Worm (Caenorhabditis elegans) whole organism, young adult: Measurements from ENCODE around the gene F25F2.1.

Experiments used
- B0336.3 ChIP-seq: fragments of 200-800 bp; sonication (Bioruptor generic); IDR thresholded peaks from 2 replicates; pipeline ENCODE4 v1.3.6; 2022; ENCODE audit warnings: missing genetic modification characterization, missing compliant biosample characterization
- D2030.7 ChIP-seq: fragments of 200-800 bp; sonication (Bioruptor generic); IDR thresholded peaks from 2 replicates; pipeline ENCODE4 v1.3.6; 2022; ENCODE audit warnings: missing genetic modification reagents, missing genetic modification characterization, missing compliant biosample characterization
- F49E8.2 ChIP-seq: sonication (generic microtip); optimal IDR thresholded peaks from 3 replicates; lab custom pipeline; 2017; ENCODE audit warnings: missing genetic modification characterization, mild to moderate bottlenecking, missing compliant biosample characterization, antibody characterized with exemption, moderate library complexity; ENCODE audit not compliant: insufficient read depth
- F52B5.7 ChIP-seq: sonication (generic microtip); optimal IDR thresholded peaks from 2 replicates; lab custom pipeline; 2016; ENCODE audit warnings: mild to moderate bottlenecking, missing genetic modification characterization, missing compliant biosample characterization
- F55B11.4 ChIP-seq: sonication (generic microtip); optimal IDR thresholded peaks from 2 replicates; lab custom pipeline; 2016; ENCODE audit warnings: missing compliant biosample characterization, missing genetic modification characterization, borderline replicate concordance; ENCODE audit not compliant: insufficient read depth
- K12H6.12 ChIP-seq: fragments of 200-800 bp; sonication (Bioruptor generic); optimal IDR thresholded peaks from 2 replicates; lab custom pipeline; 2018; ENCODE audit warnings: mild to moderate bottlenecking, missing genetic modification characterization, missing compliant biosample characterization
- Y53F4B.3 ChIP-seq: fragments of 200-800 bp; sonication (Bioruptor generic); IDR thresholded peaks from 2 replicates; pipeline ENCODE4 v1.3.6; 2022; ENCODE audit warnings: missing genetic modification reagents, missing genetic modification characterization, missing compliant biosample characterization
- Y53G8AR.9 ChIP-seq: fragments of 200-800 bp; sonication (Bioruptor generic); conservative IDR thresholded peaks from 2 replicates; pipeline ENCODE4 v1.3.6; 2022; ENCODE audit warnings: missing genetic modification reagents, missing genetic modification characterization, missing compliant biosample characterization
- Y79H2A.3 ChIP-seq: fragments of 200-800 bp; sonication (Bioruptor generic); conservative IDR thresholded peaks from 2 replicates; pipeline ENCODE4 v1.3.6; 2022; ENCODE audit warnings: missing genetic modification reagents, missing genetic modification characterization, missing compliant biosample characterization
- Y95B8A.8 ChIP-seq: fragments of 200-800 bp; sonication (Bioruptor generic); IDR thresholded peaks from 2 replicates; pipeline ENCODE4 v1.3.6; 2022; ENCODE audit warnings: missing genetic modification reagents, missing genetic modification characterization, missing compliant biosample characterization
- ZK185.1 ChIP-seq: sonication (generic microtip); optimal IDR thresholded peaks from 2 replicates; lab custom pipeline; 2016; ENCODE audit warnings: mild to moderate bottlenecking, missing genetic modification characterization, missing compliant biosample characterization; ENCODE audit not compliant: poor library complexity, severe bottlenecking
- ama-1 ChIP-seq, 3 experiments: fragments of 150-350 bp in 1 of 3; sonication (generic microtip) in 2 of 3; optimal IDR thresholded peaks; 2 replicates each; lab custom pipeline; 2014 to 2018; ENCODE audit warnings: missing biosample characterization in 2 of 3, missing genetic modification characterization in 2 of 3, missing genetic modification reagents in 2 of 3
- atf-7 ChIP-seq: sonication (generic microtip); optimal IDR thresholded peaks from 2 replicates; lab custom pipeline; 2017; ENCODE audit warnings: mild to moderate bottlenecking, missing genetic modification characterization, missing compliant biosample characterization
- athp-1 ChIP-seq: sonication (generic microtip); optimal IDR thresholded peaks from 2 replicates; lab custom pipeline; 2017; ENCODE audit warnings: mild to moderate bottlenecking, missing genetic modification characterization, missing compliant biosample characterization
- attf-5 ChIP-seq: fragments of 200-800 bp; sonication (Bioruptor generic); optimal IDR thresholded peaks from 2 replicates; lab custom pipeline; 2018; ENCODE audit warnings: mild to moderate bottlenecking, missing genetic modification characterization, missing compliant biosample characterization
- attf-6 ChIP-seq: fragments of 200-800 bp; sonication (Bioruptor generic); IDR thresholded peaks from 2 replicates; pipeline ENCODE4 v1.3.6; 2022; ENCODE audit warnings: missing genetic modification reagents, missing genetic modification characterization, missing compliant biosample characterization
- bed-1 ChIP-seq: fragments of 200-800 bp; sonication (Bioruptor generic); IDR thresholded peaks from 2 replicates; pipeline ENCODE4 v1.3.6; 2022; ENCODE audit warnings: missing genetic modification reagents, missing genetic modification characterization, missing compliant biosample characterization
- bed-2 ChIP-seq: fragments of 200-800 bp; sonication (Bioruptor generic); IDR thresholded peaks from 2 replicates; pipeline ENCODE4 v1.3.6; 2022; ENCODE audit warnings: missing genetic modification reagents, missing genetic modification characterization, missing compliant biosample characterization
- cebp-2 ChIP-seq: fragments of 200-800 bp; sonication (Bioruptor generic); IDR thresholded peaks from 2 replicates; pipeline ENCODE4 v1.3.6; 2022; ENCODE audit warnings: missing genetic modification characterization, missing compliant biosample characterization
- ceh-100 ChIP-seq: fragments of 200-800 bp; sonication (Bioruptor generic); IDR thresholded peaks from 2 replicates; pipeline ENCODE4 v1.3.6; 2022; ENCODE audit warnings: missing genetic modification reagents, missing genetic modification characterization, missing compliant biosample characterization
- ceh-58 ChIP-seq: fragments of 200-800 bp; sonication (Bioruptor generic); IDR thresholded peaks from 2 replicates; pipeline ENCODE4 v1.3.6; 2022; ENCODE audit warnings: missing genetic modification characterization, missing compliant biosample characterization
- ceh-91 ChIP-seq: fragments of 200-800 bp; sonication (Bioruptor generic); IDR thresholded peaks from 2 replicates; pipeline ENCODE4 v1.3.6; 2022; ENCODE audit warnings: missing genetic modification reagents, missing genetic modification characterization, missing compliant biosample characterization
- chd-7 ChIP-seq: sonication (generic microtip); optimal IDR thresholded peaks from 2 replicates; lab custom pipeline; 2016; ENCODE audit warnings: mild to moderate bottlenecking, missing genetic modification characterization, moderate library complexity, missing compliant biosample characterization
- dpl-1 ChIP-seq: fragments of 150-350 bp; optimal IDR thresholded peaks from 2 replicates; lab custom pipeline; 2014; ENCODE audit warnings: missing biosample characterization, missing genetic modification reagents, missing genetic modification characterization
- ekl-4 ChIP-seq: fragments of 200-800 bp; sonication (Bioruptor generic); IDR thresholded peaks from 2 replicates; pipeline ENCODE4 v1.3.6; 2022; ENCODE audit warnings: missing genetic modification reagents, missing genetic modification characterization, missing compliant biosample characterization
- ets-4 ChIP-seq: fragments of 200-800 bp; sonication (Bioruptor generic); optimal IDR thresholded peaks from 2 replicates; lab custom pipeline; 2018; ENCODE audit warnings: mild to moderate bottlenecking, missing genetic modification characterization, missing compliant biosample characterization
- gei-17 ChIP-seq: fragments of 200-800 bp; sonication (Bioruptor generic); optimal IDR thresholded peaks from 2 replicates; lab custom pipeline; 2018; ENCODE audit warnings: mild to moderate bottlenecking, missing genetic modification characterization, missing compliant biosample characterization
- hlh-12 ChIP-seq: sonication (generic microtip); optimal IDR thresholded peaks from 2 replicates; lab custom pipeline; 2016; ENCODE audit warnings: missing genetic modification characterization, missing compliant biosample characterization
- hmg-1.2 ChIP-seq: fragments of 200-800 bp; sonication (Bioruptor generic); IDR thresholded peaks from 2 replicates; pipeline ENCODE4 v1.3.6; 2022; ENCODE audit warnings: missing genetic modification reagents, missing genetic modification characterization, missing compliant biosample characterization
- hsf-1 ChIP-seq: fragments of 200-800 bp; sonication (Bioruptor generic); IDR thresholded peaks from 2 replicates; pipeline ENCODE4 v1.3.6; 2022; ENCODE audit warnings: missing genetic modification reagents, missing genetic modification characterization, missing compliant biosample characterization
- lin-40 ChIP-seq: sonication (generic microtip); optimal IDR thresholded peaks from 2 replicates; lab custom pipeline; 2016; ENCODE audit warnings: missing genetic modification characterization, mild to moderate bottlenecking, missing compliant biosample characterization, missing genotype, missing genetic modification reagents
- madf-3 ChIP-seq: fragments of 200-800 bp; sonication (Bioruptor generic); IDR thresholded peaks from 2 replicates; pipeline ENCODE4 v1.3.6; 2022; ENCODE audit warnings: missing genetic modification reagents, missing genetic modification characterization, missing compliant biosample characterization
- madf-6 ChIP-seq: fragments of 200-800 bp; sonication (Bioruptor generic); IDR thresholded peaks from 2 replicates; pipeline ENCODE4 v1.3.6; 2022; ENCODE audit warnings: missing genetic modification reagents, missing genetic modification characterization, missing compliant biosample characterization
- mcd-1 ChIP-seq: fragments of 200-800 bp; sonication (Bioruptor generic); IDR thresholded peaks from 2 replicates; pipeline ENCODE4 v1.3.6; 2022; ENCODE audit warnings: missing genetic modification reagents, missing genetic modification characterization, missing compliant biosample characterization
- mes-4 ChIP-seq: sonication (generic microtip); optimal IDR thresholded peaks from 2 replicates; lab custom pipeline; 2016; ENCODE audit warnings: missing genotype, missing genetic modification characterization, missing compliant biosample characterization
- nfyb-1 ChIP-seq: fragments of 200-800 bp; sonication (Bioruptor generic); IDR thresholded peaks from 2 replicates; pipeline ENCODE4 v1.3.6; 2022; ENCODE audit warnings: missing genetic modification reagents, missing genetic modification characterization, missing compliant biosample characterization
- nhr-80 ChIP-seq: sonication (generic microtip); optimal IDR thresholded peaks from 2 replicates; lab custom pipeline; 2016; ENCODE audit warnings: missing genetic modification characterization, missing compliant biosample characterization
- pbrm-1 ChIP-seq: fragments of 200-800 bp; sonication (Bioruptor generic); IDR thresholded peaks from 2 replicates; pipeline ENCODE4 v1.3.6; 2022; ENCODE audit warnings: missing genetic modification reagents, missing genetic modification characterization, missing compliant biosample characterization
- rcor-1 ChIP-seq: fragments of 200-800 bp; sonication (Bioruptor generic); IDR thresholded peaks from 2 replicates; pipeline ENCODE4 v1.3.6; 2022; ENCODE audit warnings: missing genetic modification reagents, missing genetic modification characterization, missing compliant biosample characterization
- rec-8 ChIP-seq, 2 experiments: sonication (generic microtip); optimal IDR thresholded peaks; 2 replicates each; lab custom pipeline; 2016; ENCODE audit warnings: mild to moderate bottlenecking in 2 of 2, missing genetic modification characterization in 2 of 2, missing genetic modification reagents in 2 of 2, missing genotype in 2 of 2, missing biosample characterization in 1 of 2, missing compliant biosample characterization in 1 of 2, moderate library complexity in 1 of 2
- sea-2 ChIP-seq: fragments of 200-800 bp; sonication (Bioruptor generic); IDR thresholded peaks from 2 replicates; pipeline ENCODE4 v1.3.6; 2022; ENCODE audit warnings: missing genetic modification characterization, missing compliant biosample characterization
- snpc-1.3 ChIP-seq: sonication (generic microtip); optimal IDR thresholded peaks from 2 replicates; lab custom pipeline; 2017; ENCODE audit warnings: missing genetic modification characterization, mild to moderate bottlenecking, missing compliant biosample characterization, antibody characterized with exemption, moderate library complexity, missing genotype, missing genetic modification reagents; ENCODE audit not compliant: insufficient read depth
- somi-1 ChIP-seq: fragments of 200-800 bp; sonication (Bioruptor generic); optimal IDR thresholded peaks from 2 replicates; lab custom pipeline; 2018; ENCODE audit warnings: mild to moderate bottlenecking, missing genetic modification characterization, missing compliant biosample characterization
- tlf-1 ChIP-seq: fragments of 200-800 bp; sonication (Bioruptor generic); optimal IDR thresholded peaks from 2 replicates; lab custom pipeline; 2018; ENCODE audit warnings: mild to moderate bottlenecking, missing genetic modification characterization, missing compliant biosample characterization
- unc-130 ChIP-seq: sonication (generic microtip); optimal IDR thresholded peaks from 2 replicates; lab custom pipeline; 2016; ENCODE audit warnings: missing genetic modification reagents, missing genetic modification characterization, missing compliant biosample characterization
- unc-62 ChIP-seq: fragments of 150-350 bp; optimal IDR thresholded peaks from 2 replicates; lab custom pipeline; 2014; ENCODE audit warnings: missing biosample characterization, missing genetic modification reagents, missing genetic modification characterization
- zim-3 ChIP-seq: sonication (generic microtip); optimal IDR thresholded peaks from 2 replicates; lab custom pipeline; 2017; ENCODE audit warnings: mild to moderate bottlenecking, missing genetic modification characterization, moderate library complexity, missing compliant biosample characterization
- ztf-22 ChIP-seq: fragments of 200-800 bp; sonication (Bioruptor generic); optimal IDR thresholded peaks from 2 replicates; lab custom pipeline; 2018; ENCODE audit warnings: mild to moderate bottlenecking, missing genetic modification characterization, moderate library complexity, missing compliant biosample characterization

F25F2.1 gene

DNA sequence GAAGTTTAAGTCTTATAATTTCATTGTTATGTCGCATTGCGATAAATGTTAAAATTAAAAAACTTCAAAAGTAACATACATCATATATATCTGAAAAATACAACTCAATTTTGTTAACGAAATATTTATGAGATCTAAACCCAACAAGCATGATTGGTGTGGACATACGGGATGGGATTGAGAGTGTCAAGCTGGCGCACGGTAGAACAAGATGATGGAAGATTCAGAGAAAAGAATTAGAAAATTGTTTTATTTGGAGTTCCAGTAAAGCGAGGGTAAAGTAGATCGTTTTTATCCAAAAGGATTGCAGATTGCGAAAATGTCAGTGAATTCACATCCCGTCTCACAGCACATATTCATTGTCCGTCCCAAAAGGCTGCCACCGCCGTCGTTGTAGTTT, 31.8 kb upstream of the F25F2.1 start (continued):
- TF ChIP-seq ztf-22 (GFP tag; lab: Kevin White, UChicago) = no peak
- no peak for TF ChIP-seq mcd-1 (GFP tag; lab: Robert Waterston, UW)
- TF ChIP-seq ceh-91 = no peak
- no peak for TF ChIP-seq chd-7 (tag; lab: Kevin White, UChicago)
- TF ChIP-seq pbrm-1 (GFP tag; lab: Robert Waterston, UW) = peak; percentile 54; the same call in 1 of the 2 replicates
- peak; percentile 17 for TF ChIP-seq atf-7 (tag; lab: Kevin White, UChicago)
- TF ChIP-seq tlf-1 = peak; percentile 35
- 0 out of 2 replicates have a peak, but pooled peaks have one; percentile 38 for TF ChIP-seq nfyb-1 (GFP tag; lab: Robert Waterston, UW)
- TF ChIP-seq somi-1 (GFP tag; lab: Kevin White, UChicago) = no peak
- peak; percentile 23 for TF ChIP-seq zim-3 (tag; lab: Kevin White, UChicago)
- no peak for TF ChIP-seq ZK185.1
- TF ChIP-seq hsf-1 (GFP tag; lab: Robert Waterston, UW) = peak; percentile 75
- no peak for TF ChIP-seq dpl-1 (GFP tag; lab: Kevin White, UChicago)
- TF ChIP-seq snpc-1.3 (tag; lab: Kevin White, UChicago) = no peak
- TF ChIP-seq bed-2 (GFP tag; lab: Robert Waterston, UW) = no peak
- TF ChIP-seq attf-5 = peak; percentile 23
- no peak for TF ChIP-seq F55B11.4 (tag; lab: Kevin White, UChicago)
- TF ChIP-seq Y53G8AR.9 (GFP tag; lab: Robert Waterston, UW) = peak; percentile 82
- TF ChIP-seq unc-62 (GFP tag; lab: Kevin White, UChicago) = no peak
- no peak for TF ChIP-seq lin-40
- TF ChIP-seq madf-6 (GFP tag; lab: Robert Waterston, UW) = peak; percentile 82
- TF ChIP-seq F52B5.7 (tag; lab: Kevin White, UChicago) = peak; percentile 36
- TF ChIP-seq ceh-58 = no peak
- TF ChIP-seq ama-1 (optimal IDR thresholded peaks at IDR 0.05; lab: Kevin White, UChicago) = no peak
- TF ChIP-seq ama-1 (GFP tag; optimal IDR thresholded peaks at IDR 0.05; lab: Kevin White, UChicago) = peak in 1 of 2 experiments; percentile 78
- peak; percentile 57 for TF ChIP-seq rcor-1 (GFP tag; lab: Robert Waterston, UW)
- TF ChIP-seq ets-4 (GFP tag; lab: Kevin White, UChicago) = no peak
- TF ChIP-seq ekl-4 (GFP tag; lab: Robert Waterston, UW) = peak; percentile 83
- TF ChIP-seq bed-1 (GFP tag; lab: Robert Waterston, UW) = 0 out of 2 replicates have a peak, but pooled peaks have one; percentile 35
- TF ChIP-seq hmg-1.2 (GFP tag; lab: Robert Waterston, UW) = peak; percentile 46
- no peak; the same call in 1 of the 2 replicates for TF ChIP-seq madf-3 (GFP tag; lab: Robert Waterston, UW)
- no peak for TF ChIP-seq sea-2 (GFP tag; lab: Robert Waterston, UW)
- no peak for TF ChIP-seq gei-17 (GFP tag; lab: Kevin White, UChicago)
- no peak for TF ChIP-seq athp-1 (tag; lab: Kevin White, UChicago)
- TF ChIP-seq cebp-2 (GFP tag; lab: Robert Waterston, UW) = no peak
- peak; percentile 6 for TF ChIP-seq unc-130 (GFP tag; lab: Kevin White, UChicago)
- no peak for TF ChIP-seq hlh-12 (tag; lab: Kevin White, UChicago)
- peak; percentile 92; the same call in 1 of the 2 replicates for TF ChIP-seq B0336.3 (GFP tag; lab: Robert Waterston, UW)
- TF ChIP-seq D2030.7 (GFP tag; lab: Robert Waterston, UW) = 0 out of 2 replicates have a peak, but pooled peaks have one; percentile 17
- peak; percentile 45; the same call in 1 of the 2 replicates for TF ChIP-seq ceh-100 (GFP tag; lab: Robert Waterston, UW)
- no peak for TF ChIP-seq mes-4 (tag; lab: Kevin White, UChicago)
- peak; percentile 32; the same call in 1 of the 2 replicates for TF ChIP-seq Y95B8A.8 (GFP tag; lab: Robert Waterston, UW)
- TF ChIP-seq Y53F4B.3 = no peak
- peak; percentile 53 for TF ChIP-seq F49E8.2 (tag; lab: Kevin White, UChicago)
- no peak for TF ChIP-seq K12H6.12 (tag; lab: Kevin White, UChicago)
- TF ChIP-seq attf-6 (GFP tag; lab: Robert Waterston, UW) = peak; percentile 77
- no peak for TF ChIP-seq Y79H2A.3
- peak in 1 of 2 experiments; percentile 19 for TF ChIP-seq rec-8 (tag; optimal IDR thresholded peaks at IDR 0.05; lab: Kevin White, UChicago)
- no peak for TF ChIP-seq nhr-80
